Fruit fly (Drosophila melanogaster): ENCODE results near the gene CG45071.

Gene CG45071

dm6 chr3L:15094589-15095288 is 10.9 kb upstream of the CG45071 start, which contains the start of the genes sstn, Plp and GlyRS (continued):
- TF ChIP-seq CG17385 (GFP tag; optimal IDR thresholded peaks at IDR 0.05) (peak; percentile 27), Six4 (GFP tag; optimal IDR thresholded peaks at IDR 0.05) (no peak), MBD-R2 (GFP tag; IDR thresholded peaks at IDR 0.05) (peak; percentile 47; the same call in 1 of the 2 replicates), Tbp (GFP tag; optimal IDR thresholded peaks at IDR 0.05) (no peak), ara (GFP tag; IDR thresholded peaks at IDR 0.05) (no peak), ac (GFP tag; optimal IDR thresholded peaks at IDR 0.05) (no peak), ham (GFP tag; IDR thresholded peaks at IDR 0.05) (no peak), Hr3 (GFP tag; optimal IDR thresholded peaks at IDR 0.05) (peak; percentile 51), CG8388 (GFP tag; optimal IDR thresholded peaks at IDR 0.05) (no peak), NfI (GFP tag; optimal IDR thresholded peaks at IDR 0.05) (peak; percentile 57), lmd (GFP tag; IDR thresholded peaks at IDR 0.05) (no peak), Sry-β (GFP tag; optimal IDR thresholded peaks at IDR 0.05) (peak; percentile 95), corto (GFP tag; optimal IDR thresholded peaks at IDR 0.05) (peak; percentile 18), CG14667 (GFP tag; IDR thresholded peaks at IDR 0.05) (no peak), ab (GFP tag; optimal IDR thresholded peaks at IDR 0.05) (no peak), CG18011 (GFP tag; optimal IDR thresholded peaks at IDR 0.05) (no peak), zfh1 (GFP tag; IDR thresholded peaks at IDR 0.05) (no peak), gro (GFP tag; optimal IDR thresholded peaks at IDR 0.05) (no peak), org-1 (GFP tag; optimal IDR thresholded peaks at IDR 0.05) (no peak), ssp (GFP tag; IDR thresholded peaks at IDR 0.05) (no peak), Dref (GFP tag; IDR thresholded peaks at IDR 0.05) (peak; percentile 71), C15 (GFP tag; IDR thresholded peaks at IDR 0.05) (no peak), trem (tag; optimal IDR thresholded peaks at IDR 0.05) (peak; percentile 57), CG8765 (GFP tag; IDR thresholded peaks at IDR 0.05) (no peak), CHES-1-like (GFP tag; optimal IDR thresholded peaks at IDR 0.05) (no peak), CG6254 (GFP tag; optimal IDR thresholded peaks at IDR 0.05) (no peak), CG6683 (GFP tag; optimal IDR thresholded peaks at IDR 0.05) (no peak), phol (tag; optimal IDR thresholded peaks at IDR 0.05) (peak; percentile 61), Dp (GFP tag; optimal IDR thresholded peaks at IDR 0.05) (peak; percentile 17), repo (GFP tag; optimal IDR thresholded peaks at IDR 0.05) (no peak), fru (optimal IDR thresholded peaks at IDR 0.05) (no peak), dati (GFP tag; IDR thresholded peaks at IDR 0.05) (no peak), Spps (tag; optimal IDR thresholded peaks at IDR 0.05) (no peak), CG12236 (GFP tag; optimal IDR thresholded peaks at IDR 0.05) (no peak), pfk (GFP tag; optimal IDR thresholded peaks at IDR 0.05) (no peak), tgo (GFP tag; IDR thresholded peaks at IDR 0.05) (no peak), CG14050 (GFP tag; IDR thresholded peaks at IDR 0.05) (no peak), fd3F (GFP tag; optimal IDR thresholded peaks at IDR 0.05) (no peak), hth (optimal IDR thresholded peaks at IDR 0.05) (no peak), CG6791 (GFP tag; IDR thresholded peaks at IDR 0.05; ENCODE audit: partially characterized antibody) (peak; percentile 58; the same call in 1 of the 3 replicates), Blimp-1 (GFP tag; optimal IDR thresholded peaks at IDR 0.05) (peak; percentile 40), CG31441 (GFP tag; IDR thresholded peaks at IDR 0.05) (peak; percentile 85), otp (GFP tag; IDR thresholded peaks at IDR 0.05) (no peak), CG9817 (tag; optimal IDR thresholded peaks at IDR 0.05) (peak; percentile 42), Dip3 (GFP tag; optimal IDR thresholded peaks at IDR 0.05) (no peak), ERR (GFP tag; optimal IDR thresholded peaks at IDR 0.05) (no peak), Dbx (GFP tag; IDR thresholded peaks at IDR 0.05) (no peak), CG12391 (tag; optimal IDR thresholded peaks at IDR 0.05) (peak; percentile 65), CG33557 (GFP tag; optimal IDR thresholded peaks at IDR 0.05) (peak; percentile 58), Mad (GFP tag; optimal IDR thresholded peaks at IDR 0.05) (no peak), peb (GFP tag; IDR thresholded peaks at IDR 0.05) (no peak)

Measured in whole organism, embryonic.